Fruit fly (Drosophila melanogaster) whole organism, embryonic: ENCODE measurements around the gene CG42579.

Experiments
- CG10274 ChIP-seq: fragments of 200-800 bp; sonication (Bioruptor generic); optimal IDR thresholded peaks from 3 replicates; lab custom pipeline; 2017; ENCODE audit warnings: missing biosample characterization, mild to moderate bottlenecking, missing genetic modification characterization
- CG10654 ChIP-seq: fragments of 200-800 bp; sonication (Bioruptor generic); optimal IDR thresholded peaks from 2 replicates; lab custom pipeline; 2016; ENCODE audit warnings: missing biosample characterization, missing genetic modification characterization
- CG11085 ChIP-seq: fragments of 200-800 bp; sonication (Bioruptor generic); IDR thresholded peaks from 2 replicates; pipeline ENCODE4 v1.3.6; 2022; ENCODE audit warnings: missing biosample characterization, missing genetic modification characterization
- CG1233 ChIP-seq: fragments of 200-800 bp; sonication (Bioruptor generic); optimal IDR thresholded peaks from 4 replicates; lab custom pipeline; 2018; ENCODE audit warnings: missing biosample characterization, mild to moderate bottlenecking, missing genetic modification characterization
- CG2712 ChIP-seq: fragments of 200-800 bp; optimal IDR thresholded peaks from 3 replicates; lab custom pipeline; 2019; ENCODE audit warnings: missing biosample characterization, mild to moderate bottlenecking, missing genetic modification characterization, moderate library complexity
- CG30403 ChIP-seq: fragments of 200-800 bp; sonication (Bioruptor generic); optimal IDR thresholded peaks from 3 replicates; lab custom pipeline; 2016; ENCODE audit warnings: missing biosample characterization, missing genetic modification characterization
- CG3281 ChIP-seq: fragments of 200-800 bp; sonication (Bioruptor generic); optimal IDR thresholded peaks from 3 replicates; lab custom pipeline; 2017; ENCODE audit warnings: missing biosample characterization, mild to moderate bottlenecking, missing genetic modification characterization
- CG34224 ChIP-seq: fragments of 200-800 bp; sonication (Bioruptor generic); IDR thresholded peaks from 3 replicates; pipeline ENCODE4 v1.3.6; 2022; ENCODE audit warnings: missing biosample characterization, missing genetic modification characterization; ENCODE audit not compliant: partially characterized antibody
- CG3847 ChIP-seq: fragments of 200-800 bp; sonication (Bioruptor generic); IDR thresholded peaks from 2 replicates; pipeline ENCODE4 v1.3.6; 2022; ENCODE audit warnings: missing biosample characterization, missing genetic modification characterization
- CG6272 ChIP-seq: fragments of 200-800 bp; sonication (Bioruptor generic); IDR thresholded peaks from 2 replicates; pipeline ENCODE4 v1.3.6; 2022; ENCODE audit warnings: missing biosample characterization, missing genetic modification characterization
- CG6791 ChIP-seq: fragments of 200-800 bp; sonication (Bioruptor generic); IDR thresholded peaks from 3 replicates; pipeline ENCODE4 v1.3.6; 2022; ENCODE audit warnings: missing biosample characterization, missing genetic modification characterization; ENCODE audit not compliant: partially characterized antibody
- CG7786 ChIP-seq: fragments of 200-800 bp; sonication (Bioruptor generic); optimal IDR thresholded peaks from 2 replicates; lab custom pipeline; 2016; ENCODE audit warnings: missing biosample characterization, missing genetic modification characterization
- CG8290 ChIP-seq, 3 experiments: fragments of 200-800 bp; sonication (Bioruptor generic); optimal IDR thresholded peaks; 2 replicates each; lab custom pipeline; 2016 to 2019; ENCODE audit warnings: missing biosample characterization in 3 of 3, missing genetic modification characterization in 3 of 3, mild to moderate bottlenecking in 2 of 3, moderate library complexity in 1 of 3
- CG9797 ChIP-seq: fragments of 200-800 bp; sonication (Bioruptor generic); optimal IDR thresholded peaks from 3 replicates; lab custom pipeline; 2018; ENCODE audit warnings: missing biosample characterization, mild to moderate bottlenecking, missing genetic modification characterization
- Dad ChIP-seq: fragments of 200-800 bp; sonication (Bioruptor generic); optimal IDR thresholded peaks from 3 replicates; lab custom pipeline; 2016; ENCODE audit warnings: missing biosample characterization, missing genetic modification characterization
- Dip2 ChIP-seq: fragments of 200-800 bp; sonication (Bioruptor generic); IDR thresholded peaks from 2 replicates; pipeline ENCODE4 v1.3.6; 2022; ENCODE audit warnings: missing biosample characterization, missing genetic modification characterization
- Dref ChIP-seq: fragments of 200-800 bp; sonication (Bioruptor generic); IDR thresholded peaks from 2 replicates; pipeline ENCODE4 v1.3.6; 2022; ENCODE audit warnings: missing biosample characterization, missing genetic modification characterization
- GATAe ChIP-seq: fragments of 200-800 bp; sonication (Bioruptor generic); conservative IDR thresholded peaks from 2 replicates; pipeline ENCODE4 v1.3.6; 2022; ENCODE audit warnings: missing biosample characterization, missing genetic modification characterization
- Gsc ChIP-seq: fragments of 200-800 bp; sonication (Bioruptor generic); IDR thresholded peaks from 2 replicates; pipeline ENCODE4 v1.3.6; 2022; ENCODE audit warnings: missing biosample characterization, missing genetic modification characterization
- Gug ChIP-seq: fragments of 200-800 bp; sonication (Bioruptor generic); IDR thresholded peaks from 4 replicates; pipeline ENCODE4 v1.3.6; 2022; ENCODE audit warnings: missing biosample characterization, missing genetic modification characterization
- HmgZ ChIP-seq: fragments of 200-800 bp; sonication (Bioruptor generic); optimal IDR thresholded peaks from 2 replicates; lab custom pipeline; 2018; ENCODE audit warnings: missing biosample characterization, mild to moderate bottlenecking, missing genetic modification characterization
- Hr39 ChIP-seq: fragments of >200 bp; optimal IDR thresholded peaks from 2 replicates; lab custom pipeline; 2017
- Lim3 ChIP-seq: fragments of 200-800 bp; sonication (Bioruptor generic); IDR thresholded peaks from 2 replicates; pipeline ENCODE4 v1.3.6; 2022; ENCODE audit warnings: missing biosample characterization, missing genetic modification characterization
- Max ChIP-seq: fragments of 200-800 bp; sonication (Bioruptor generic); optimal IDR thresholded peaks from 2 replicates; lab custom pipeline; 2016; ENCODE audit warnings: missing biosample characterization, mild to moderate bottlenecking, missing genetic modification characterization
- Rx ChIP-seq: fragments of 200-800 bp; sonication (Bioruptor generic); IDR thresholded peaks from 2 replicates; pipeline ENCODE4 v1.3.6; 2022; ENCODE audit warnings: missing biosample characterization, missing genetic modification characterization
- Side ChIP-seq: fragments of 200-800 bp; sonication (Bioruptor generic); optimal IDR thresholded peaks from 2 replicates; lab custom pipeline; 2016; ENCODE audit warnings: missing biosample characterization, missing genetic modification characterization
- bbx ChIP-seq: fragments of 200-800 bp; sonication (Bioruptor generic); IDR thresholded peaks from 2 replicates; pipeline ENCODE4 v1.3.6; 2022; ENCODE audit warnings: missing biosample characterization, missing genetic modification characterization; ENCODE audit not compliant: partially characterized antibody
- cwo ChIP-seq: fragments of 200-800 bp; sonication (Bioruptor generic); optimal IDR thresholded peaks from 3 replicates; lab custom pipeline; 2017; ENCODE audit warnings: missing biosample characterization, missing genetic modification characterization, mild to moderate bottlenecking, moderate library complexity, missing genetic modification reagents
- dmrt11E ChIP-seq: fragments of 200-800 bp; sonication (Bioruptor generic); optimal IDR thresholded peaks from 3 replicates; lab custom pipeline; 2018; ENCODE audit warnings: missing biosample characterization, mild to moderate bottlenecking, missing genetic modification characterization, moderate library complexity
- emc ChIP-seq: fragments of 200-800 bp; sonication (Bioruptor generic); optimal IDR thresholded peaks from 2 replicates; lab custom pipeline; 2016; ENCODE audit warnings: missing biosample characterization, missing genetic modification characterization
- exex ChIP-seq: fragments of 200-800 bp; sonication (Bioruptor generic); optimal IDR thresholded peaks from 4 replicates; lab custom pipeline; 2018; ENCODE audit warnings: missing biosample characterization, mild to moderate bottlenecking, missing genetic modification characterization, moderate library complexity
- fd96Cb ChIP-seq: fragments of 200-800 bp; sonication (Bioruptor generic); optimal IDR thresholded peaks from 2 replicates; lab custom pipeline; 2018; ENCODE audit warnings: missing biosample characterization, mild to moderate bottlenecking, missing genetic modification characterization, moderate library complexity
- gce ChIP-seq: fragments of 200-800 bp; sonication (Bioruptor generic); IDR thresholded peaks from 3 replicates; pipeline ENCODE4 v1.3.6; 2022; ENCODE audit warnings: missing biosample characterization, missing genetic modification characterization
- inv ChIP-seq: fragments of 200-800 bp; sonication (Bioruptor generic); IDR thresholded peaks from 2 replicates; pipeline ENCODE4 v1.3.6; 2022; ENCODE audit warnings: missing biosample characterization, missing genetic modification characterization; ENCODE audit not compliant: partially characterized antibody
- jing ChIP-seq: fragments of 200-800 bp; sonication (Bioruptor generic); optimal IDR thresholded peaks from 2 replicates; lab custom pipeline; 2018; ENCODE audit warnings: missing biosample characterization, mild to moderate bottlenecking, missing genetic modification characterization
- lab ChIP-seq: fragments of 200-800 bp; sonication (Bioruptor generic); optimal IDR thresholded peaks from 3 replicates; lab custom pipeline; 2017; ENCODE audit warnings: missing biosample characterization, missing genetic modification characterization, mild to moderate bottlenecking, moderate library complexity, missing genetic modification reagents
- mirr ChIP-seq: fragments of 200-800 bp; sonication (Bioruptor generic); optimal IDR thresholded peaks from 3 replicates; lab custom pipeline; 2018; ENCODE audit warnings: missing biosample characterization, mild to moderate bottlenecking, missing genetic modification characterization
- mld ChIP-seq: fragments of 200-800 bp; sonication (Bioruptor generic); IDR thresholded peaks from 3 replicates; pipeline ENCODE4 v1.3.6; 2022; ENCODE audit warnings: missing biosample characterization, missing genetic modification characterization; ENCODE audit not compliant: partially characterized antibody
- pb ChIP-seq: fragments of 200-800 bp; sonication (Bioruptor generic); optimal IDR thresholded peaks from 3 replicates; lab custom pipeline; 2016; ENCODE audit warnings: missing biosample characterization, missing genetic modification characterization
- phol ChIP-seq: fragments of 200-800 bp; sonication (Bioruptor generic); optimal IDR thresholded peaks from 3 replicates; lab custom pipeline; 2018; ENCODE audit warnings: missing biosample characterization, mild to moderate bottlenecking, missing genetic modification characterization, moderate library complexity
- prd ChIP-seq, 3 experiments: fragments of >200 bp in 2 of 3; fragments of 200-800 bp in 1 of 3; sonication (Bioruptor generic) in 1 of 3; optimal IDR thresholded peaks in 2 of 3; IDR thresholded peaks in 1 of 3; 2 replicates in 2 of 3; 3 replicates in 1 of 3; pipeline versions ENCODE4 v1.3.6 to Lab custom; 2017 to 2022; ENCODE audit warnings: missing biosample characterization in 1 of 3, missing genetic modification characterization in 1 of 3
- row ChIP-seq: fragments of 200-800 bp; sonication (Bioruptor generic); IDR thresholded peaks from 3 replicates; pipeline ENCODE4 v1.3.6; 2022; ENCODE audit warnings: missing biosample characterization, missing genetic modification characterization
- shn ChIP-seq: fragments of 200-800 bp; sonication (Bioruptor generic); optimal IDR thresholded peaks from 3 replicates; lab custom pipeline; 2016; ENCODE audit warnings: missing biosample characterization, missing genetic modification characterization
- ttk ChIP-seq: fragments of 200-800 bp; sonication (Bioruptor generic); IDR thresholded peaks from 2 replicates; pipeline ENCODE4 v2.1.2; 2022; ENCODE audit warnings: missing biosample characterization, missing genetic modification characterization
- tup ChIP-seq: fragments of 200-800 bp; sonication (Bioruptor generic); optimal IDR thresholded peaks from 2 replicates; lab custom pipeline; 2016; ENCODE audit warnings: missing biosample characterization, mild to moderate bottlenecking, missing genetic modification characterization, moderate library complexity
- twi ChIP-seq: fragments of 200-800 bp; optimal IDR thresholded peaks from 2 replicates; lab custom pipeline; 2019; ENCODE audit warnings: missing biosample characterization, mild to moderate bottlenecking, missing genetic modification characterization, moderate library complexity
- unpg ChIP-seq: fragments of 200-800 bp; sonication (Bioruptor generic); optimal IDR thresholded peaks from 3 replicates; lab custom pipeline; 2018; ENCODE audit warnings: missing biosample characterization, mild to moderate bottlenecking, missing genetic modification characterization, moderate library complexity
- zen ChIP-seq: fragments of 200-800 bp; sonication (Bioruptor generic); optimal IDR thresholded peaks from 3 replicates; lab custom pipeline; 2018; ENCODE audit warnings: missing biosample characterization, mild to moderate bottlenecking, missing genetic modification characterization, moderate library complexity
- zen2 ChIP-seq: fragments of 200-800 bp; sonication (Bioruptor generic); IDR thresholded peaks from 3 replicates; pipeline ENCODE4 v1.3.6; 2022; ENCODE audit warnings: missing biosample characterization, missing genetic modification characterization; ENCODE audit not compliant: partially characterized antibody

Gene CG42579

DNA sequence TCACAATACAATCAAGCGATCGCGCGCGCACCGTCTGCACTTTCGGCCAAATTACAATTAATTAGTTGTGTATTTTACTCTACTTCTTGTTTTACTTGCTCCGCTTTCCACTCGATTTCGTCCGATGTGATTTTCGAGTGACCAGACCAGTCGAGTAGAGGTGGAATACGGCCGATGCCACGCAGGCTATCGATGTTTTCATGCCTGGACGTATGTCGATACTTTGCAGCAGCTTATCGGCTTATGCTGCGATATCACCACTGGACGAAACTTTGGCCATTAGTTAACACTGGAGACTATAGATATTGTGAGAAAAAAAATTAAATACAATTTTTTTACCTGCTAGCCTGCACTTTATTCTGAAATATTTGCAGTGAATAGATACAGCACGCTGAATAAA, 16.9 kb upstream of the CG42579 start, which contains the start of gene RhoGAP19D (continued):
- TF ChIP-seq shn (peak; percentile 67), phol (tag; lab: Kevin White, UChicago) (peak; percentile 40), tup (GFP tag; lab: Kevin White, UChicago) (peak; percentile 38), Rx (peak; percentile 53), Dref (GFP tag; lab: Robert Waterston, UW) (peak; percentile 98), HmgZ (tag; lab: Kevin White, UChicago) (peak; percentile 78), Side (GFP tag; lab: Kevin White, UChicago) (peak; percentile 43), dmrt11E (tag; lab: Kevin White, UChicago) (peak; percentile 17), cwo (GFP tag; lab: Kevin White, UChicago) (no peak), lab (GFP tag; lab: Kevin White, UChicago) (peak; percentile 75), prd (optimal IDR thresholded peaks at IDR 0.05; lab: Kevin White, UChicago) (no peak), prd (GFP tag; IDR thresholded peaks at IDR 0.05; lab: Robert Waterston, UW) (peak; percentile 44; the same call in 2 of the 3 replicates), CG6272 (GFP tag; lab: Robert Waterston, UW) (peak; percentile 71), Dip2 (GFP tag; lab: Robert Waterston, UW) (no peak), emc (GFP tag; lab: Kevin White, UChicago) (peak; percentile 27), pb (GFP tag; lab: Kevin White, UChicago) (no peak), CG2712 (tag; lab: Kevin White, UChicago) (peak; percentile 19), Dad (GFP tag; lab: Kevin White, UChicago) (peak; percentile 58), CG30403 (GFP tag; lab: Kevin White, UChicago) (peak; percentile 58), Lim3 (GFP tag; lab: Robert Waterston, UW) (no peak), CG11085 (peak; percentile 73), Hr39 (lab: Kevin White, UChicago) (no peak), CG1233 (GFP tag; lab: Kevin White, UChicago) (peak; percentile 19), row (GFP tag; lab: Robert Waterston, UW) (peak; percentile 82), CG10654 (GFP tag; lab: Kevin White, UChicago) (peak; percentile 29), GATAe (GFP tag; lab: Robert Waterston, UW) (peak; percentile 47; the same call in 1 of the 2 replicates), CG6791 (peak; percentile 98), inv (GFP tag; lab: Robert Waterston, UW) (peak; percentile 92), fd96Cb (peak; percentile 8), exex (tag; lab: Kevin White, UChicago) (peak; percentile 42), CG7786 (GFP tag; lab: Kevin White, UChicago) (peak; percentile 68), mld (peak; percentile 91), CG3281 (GFP tag; lab: Kevin White, UChicago) (no peak), bbx (GFP tag; lab: Robert Waterston, UW) (peak; percentile 98), CG10274 (GFP tag; lab: Kevin White, UChicago) (no peak), unpg (peak; percentile 41), twi (tag; lab: Kevin White, UChicago) (peak; percentile 6), CG3847 (GFP tag; lab: Robert Waterston, UW) (peak; percentile 79), zen2 (GFP tag; lab: Robert Waterston, UW) (peak; percentile 93), CG8290 (GFP tag; optimal IDR thresholded peaks at IDR 0.05; lab: Kevin White, UChicago) (peak; percentile 73), CG8290 (tag; optimal IDR thresholded peaks at IDR 0.05; lab: Kevin White, UChicago) (peak; percentile 74 to 97), CG34224 (peak; percentile 88), Gsc (GFP tag; lab: Robert Waterston, UW) (no peak), gce (GFP tag; lab: Robert Waterston, UW) (0 out of 3 replicates have a peak, but pooled peaks have one; percentile 29), ttk (GFP tag; lab: Robert Waterston, UW) (no peak), Gug (peak; percentile 79; the same call in 2 of the 4 replicates), mirr (GFP tag; lab: Kevin White, UChicago) (peak; percentile 49), CG9797 (GFP tag; lab: Kevin White, UChicago) (peak; percentile 83), zen (tag; lab: Kevin White, UChicago) (peak; percentile 51), Max (GFP tag; lab: Kevin White, UChicago) (no peak), jing (GFP tag; lab: Kevin White, UChicago) (no peak)
